Worm (Caenorhabditis elegans) whole organism, L4 larva: ENCODE measurements around the gene irld-8.
A peak's percentile ranks its signal among the peaks of the same experiment; 100 is the strongest.

Source experiments
- D1046.2 ChIP-seq: fragments of 200-800 bp; sonication (Bioruptor generic); IDR thresholded peaks from 2 replicates; pipeline ENCODE4 v1.3.6; 2022; ENCODE audit warnings: missing genetic modification characterization, missing compliant biosample characterization
- F10B5.3 ChIP-seq: sonication (generic microtip); optimal IDR thresholded peaks from 2 replicates; lab custom pipeline; 2016; ENCODE audit warnings: mild to moderate bottlenecking, missing genetic modification characterization, missing compliant biosample characterization
- F37D6.2 ChIP-seq: sonication (generic microtip); optimal IDR thresholded peaks from 2 replicates; lab custom pipeline; 2016; ENCODE audit warnings: mild to moderate bottlenecking, missing genetic modification characterization, missing compliant biosample characterization
- T20F7.1 ChIP-seq: fragments of 200-800 bp; sonication (Bioruptor generic); optimal IDR thresholded peaks from 2 replicates; lab custom pipeline; 2018; ENCODE audit warnings: mild to moderate bottlenecking, missing genetic modification characterization, missing compliant biosample characterization
- T26A8.4 ChIP-seq: fragments of 200-800 bp; sonication (Bioruptor generic); IDR thresholded peaks from 2 replicates; pipeline ENCODE4 v1.3.6; 2022; ENCODE audit warnings: missing genetic modification characterization, missing compliant biosample characterization
- Y75B8A.6 ChIP-seq: fragments of 200-800 bp; sonication (Bioruptor generic); IDR thresholded peaks from 2 replicates; pipeline ENCODE4 v1.3.6; 2022; ENCODE audit warnings: missing genetic modification reagents, missing genetic modification characterization, missing compliant biosample characterization
- aha-1 ChIP-seq: fragments of 150-350 bp; peaks from one replicate; lab custom pipeline; 2014; ENCODE audit warnings: missing biosample characterization, missing genetic modification characterization
- aly-2 ChIP-seq: sonication (generic microtip); optimal IDR thresholded peaks from 2 replicates; lab custom pipeline; 2018; ENCODE audit warnings: missing biosample characterization, missing genetic modification characterization
- arid-1 ChIP-seq: fragments of 200-800 bp; sonication (Bioruptor generic); conservative IDR thresholded peaks from 2 replicates; pipeline ENCODE4 v1.3.6; 2022; ENCODE audit warnings: missing genetic modification reagents, missing genetic modification characterization, missing compliant biosample characterization
- attf-4 ChIP-seq: sonication (generic microtip); optimal IDR thresholded peaks from 3 replicates; lab custom pipeline; 2017; ENCODE audit warnings: missing biosample characterization, missing genetic modification characterization
- ceh-20 ChIP-seq: fragments of 200-800 bp; sonication (Bioruptor generic); IDR thresholded peaks from 2 replicates; pipeline ENCODE4 v1.3.6; 2022; ENCODE audit warnings: missing genetic modification reagents, missing genetic modification characterization, missing compliant biosample characterization
- ceh-62 ChIP-seq: sonication (generic microtip); optimal IDR thresholded peaks from 2 replicates; lab custom pipeline; 2017; ENCODE audit warnings: missing biosample characterization, missing genetic modification characterization
- ceh-82 ChIP-seq: sonication (generic microtip); optimal IDR thresholded peaks from 2 replicates; lab custom pipeline; 2017; ENCODE audit warnings: missing biosample characterization, missing genetic modification characterization
- ces-1 ChIP-seq: fragments of 150-350 bp; sonication (generic microtip); optimal IDR thresholded peaks from 4 replicates; lab custom pipeline; 2014; ENCODE audit warnings: missing biosample characterization, missing genetic modification reagents, missing genetic modification characterization
- daf-12 ChIP-seq: fragments of 150-350 bp; optimal IDR thresholded peaks from 2 replicates; lab custom pipeline; 2014; ENCODE audit warnings: missing biosample characterization, missing genetic modification reagents, missing genetic modification characterization
- daf-19 ChIP-seq: fragments of 200-800 bp; sonication (Bioruptor generic); conservative IDR thresholded peaks from 2 replicates; pipeline ENCODE4 v1.3.6; 2022; ENCODE audit warnings: missing genetic modification characterization, missing compliant biosample characterization
- dmd-6 ChIP-seq: fragments of 200-800 bp; sonication (Bioruptor generic); IDR thresholded peaks from 2 replicates; pipeline ENCODE4 v1.3.6; 2022; ENCODE audit warnings: missing genetic modification reagents, missing genetic modification characterization, missing compliant biosample characterization
- dmd-9 ChIP-seq: fragments of 200-800 bp; sonication (Bioruptor generic); IDR thresholded peaks from 2 replicates; pipeline ENCODE4 v1.3.6; 2022; ENCODE audit warnings: missing genetic modification reagents, missing genetic modification characterization, missing compliant biosample characterization
- dpl-1 ChIP-seq: fragments of 150-350 bp; optimal IDR thresholded peaks from 2 replicates; lab custom pipeline; 2014; ENCODE audit warnings: missing biosample characterization, missing genetic modification reagents, missing genetic modification characterization
- egl-43 ChIP-seq: fragments of 200-800 bp; sonication (Bioruptor generic); IDR thresholded peaks from 2 replicates; pipeline ENCODE4 v1.3.6; 2022; ENCODE audit warnings: missing genetic modification reagents, missing genetic modification characterization, missing compliant biosample characterization
- fos-1 ChIP-seq: fragments of 150-350 bp; optimal IDR thresholded peaks from 2 replicates; lab custom pipeline; 2014; ENCODE audit warnings: missing biosample characterization, missing genetic modification characterization
- hlh-11 ChIP-seq: fragments of 200-800 bp; sonication (Bioruptor generic); optimal IDR thresholded peaks from 2 replicates; lab custom pipeline; 2018; ENCODE audit warnings: mild to moderate bottlenecking, missing genetic modification characterization, missing compliant biosample characterization
- hlh-30 ChIP-seq: sonication (generic microtip); optimal IDR thresholded peaks from 2 replicates; lab custom pipeline; 2017; ENCODE audit warnings: antibody characterized with exemption, mild to moderate bottlenecking, missing genetic modification characterization, missing compliant biosample characterization; ENCODE audit not compliant: insufficient read depth
- lin-13 ChIP-seq: fragments of 150-350 bp; optimal IDR thresholded peaks from 2 replicates; lab custom pipeline; 2014; ENCODE audit warnings: missing biosample characterization, missing genetic modification reagents, missing genetic modification characterization
- lin-15B ChIP-seq: fragments of 150-350 bp; sonication (generic microtip); optimal IDR thresholded peaks from 3 replicates; lab custom pipeline; 2014; ENCODE audit warnings: missing biosample characterization, missing genetic modification characterization
- lin-29 ChIP-seq: fragments of 200-800 bp; sonication (Bioruptor generic); IDR thresholded peaks from 2 replicates; pipeline ENCODE4 v1.3.6; 2022; ENCODE audit warnings: missing genetic modification reagents, missing genetic modification characterization, missing compliant biosample characterization
- lsy-2 ChIP-seq, 2 experiments: fragments of 150-350 bp in 1 of 2; sonication (generic microtip) in 1 of 2; optimal IDR thresholded peaks; 2 replicates each; lab custom pipeline; 2014 to 2017; ENCODE audit warnings: missing biosample characterization in 2 of 2, missing genetic modification characterization in 2 of 2
- madf-9 ChIP-seq: fragments of 200-800 bp; sonication (Bioruptor generic); conservative IDR thresholded peaks from 2 replicates; pipeline ENCODE4 v1.3.6; 2022; ENCODE audit warnings: missing genetic modification reagents, missing genetic modification characterization, missing compliant biosample characterization
- mdl-1 ChIP-seq, 2 experiments: fragments of 150-350 bp in 1 of 2; sonication (generic microtip) in 1 of 2; optimal IDR thresholded peaks; 2 replicates each; lab custom pipeline; 2014 to 2017; ENCODE audit warnings: missing biosample characterization in 2 of 2, missing genetic modification characterization in 2 of 2
- mep-1 ChIP-seq: fragments of 150-350 bp; sonication (generic microtip); optimal IDR thresholded peaks from 3 replicates; lab custom pipeline; 2014; ENCODE audit warnings: missing biosample characterization, missing genetic modification characterization
- mes-2 ChIP-seq: sonication (generic microtip); optimal IDR thresholded peaks from 2 replicates; lab custom pipeline; 2016; ENCODE audit warnings: missing genotype, mild to moderate bottlenecking, missing genetic modification characterization, missing compliant biosample characterization; ENCODE audit not compliant: poor library complexity, severe bottlenecking
- mxl-2 ChIP-seq: fragments of 200-800 bp; sonication (Bioruptor generic); conservative IDR thresholded peaks from 2 replicates; pipeline ENCODE4 v1.3.6; 2022; ENCODE audit warnings: missing genetic modification reagents, missing genetic modification characterization, missing compliant biosample characterization
- nhr-10 ChIP-seq: fragments of 150-350 bp; optimal IDR thresholded peaks from 2 replicates; lab custom pipeline; 2014; ENCODE audit warnings: missing biosample characterization, missing genetic modification characterization
- nhr-102 ChIP-seq: sonication (generic microtip); optimal IDR thresholded peaks from 2 replicates; lab custom pipeline; 2016; ENCODE audit warnings: mild to moderate bottlenecking, missing genetic modification characterization, moderate library complexity, missing compliant biosample characterization
- nhr-111 ChIP-seq: fragments of 200-800 bp; sonication (Bioruptor generic); optimal IDR thresholded peaks from 2 replicates; lab custom pipeline; 2018; ENCODE audit warnings: mild to moderate bottlenecking, missing genetic modification characterization, missing compliant biosample characterization
- nhr-28 ChIP-seq: fragments of 150-350 bp; optimal IDR thresholded peaks from 2 replicates; lab custom pipeline; 2014; ENCODE audit warnings: missing biosample characterization, missing genetic modification characterization
- nhr-48 ChIP-seq: sonication (generic microtip); optimal IDR thresholded peaks from 2 replicates; lab custom pipeline; 2016; ENCODE audit warnings: mild to moderate bottlenecking, missing genetic modification characterization, missing compliant biosample characterization
- nhr-77 ChIP-seq: fragments of 150-350 bp; optimal IDR thresholded peaks from 2 replicates; lab custom pipeline; 2014; ENCODE audit warnings: missing biosample characterization, missing genetic modification characterization
- pqm-1 ChIP-seq: sonication (generic microtip); optimal IDR thresholded peaks from 2 replicates; lab custom pipeline; 2017; ENCODE audit warnings: missing biosample characterization, missing genetic modification characterization
- sdz-12 ChIP-seq: fragments of 200-800 bp; sonication (Bioruptor generic); optimal IDR thresholded peaks from 2 replicates; lab custom pipeline; 2018; ENCODE audit warnings: mild to moderate bottlenecking, missing genetic modification characterization, missing compliant biosample characterization
- set-16 ChIP-seq: fragments of 200-800 bp; sonication (Bioruptor generic); IDR thresholded peaks from 2 replicates; pipeline ENCODE4 v1.3.6; 2022; ENCODE audit warnings: missing genetic modification reagents, missing genetic modification characterization, missing compliant biosample characterization
- snpc-4 ChIP-seq: fragments of 150-350 bp; optimal IDR thresholded peaks from 2 replicates; lab custom pipeline; 2014; ENCODE audit warnings: missing biosample characterization, missing genetic modification characterization
- spr-3 ChIP-seq: fragments of 200-800 bp; sonication (Bioruptor generic); optimal IDR thresholded peaks from 2 replicates; lab custom pipeline; 2018; ENCODE audit warnings: mild to moderate bottlenecking, missing genetic modification characterization, missing compliant biosample characterization
- unc-62 ChIP-seq, 3 experiments: fragments of 150-350 bp in 1 of 3; sonication (generic microtip); optimal IDR thresholded peaks in 2 of 3; peaks in 1 of 3; 1 replicate in 1 of 3; 2 replicates in 2 of 3; lab custom pipeline; 2014 to 2017; ENCODE audit warnings: missing biosample characterization in 3 of 3, missing genetic modification characterization in 3 of 3, missing genetic modification reagents in 3 of 3, missing genotype in 1 of 3
- vab-7 ChIP-seq: fragments of 200-800 bp; sonication (Bioruptor generic); IDR thresholded peaks from 2 replicates; pipeline ENCODE4 v1.3.6; 2022; ENCODE audit warnings: missing genetic modification reagents, missing genetic modification characterization, missing compliant biosample characterization
- zag-1 ChIP-seq: fragments of 150-350 bp; optimal IDR thresholded peaks from 2 replicates; lab custom pipeline; 2014; ENCODE audit warnings: missing biosample characterization, missing genetic modification characterization
- zfp-2 ChIP-seq: sonication (generic microtip); optimal IDR thresholded peaks from 2 replicates; lab custom pipeline; 2016; ENCODE audit warnings: mild to moderate bottlenecking, missing genetic modification characterization, missing compliant biosample characterization
- zip-11 ChIP-seq: fragments of 200-800 bp; sonication (Bioruptor generic); IDR thresholded peaks from 2 replicates; pipeline ENCODE4 v1.3.6; 2022; ENCODE audit warnings: missing genetic modification characterization, missing compliant biosample characterization
- zip-2 ChIP-seq: fragments of 150-350 bp; optimal IDR thresholded peaks from 2 replicates; lab custom pipeline; 2014; ENCODE audit warnings: missing biosample characterization, missing genetic modification characterization
- ztf-7 ChIP-seq: fragments of 150-350 bp; optimal IDR thresholded peaks from 2 replicates; lab custom pipeline; 2014; ENCODE audit warnings: missing biosample characterization, missing genetic modification characterization

irld-8 gene

DNA sequence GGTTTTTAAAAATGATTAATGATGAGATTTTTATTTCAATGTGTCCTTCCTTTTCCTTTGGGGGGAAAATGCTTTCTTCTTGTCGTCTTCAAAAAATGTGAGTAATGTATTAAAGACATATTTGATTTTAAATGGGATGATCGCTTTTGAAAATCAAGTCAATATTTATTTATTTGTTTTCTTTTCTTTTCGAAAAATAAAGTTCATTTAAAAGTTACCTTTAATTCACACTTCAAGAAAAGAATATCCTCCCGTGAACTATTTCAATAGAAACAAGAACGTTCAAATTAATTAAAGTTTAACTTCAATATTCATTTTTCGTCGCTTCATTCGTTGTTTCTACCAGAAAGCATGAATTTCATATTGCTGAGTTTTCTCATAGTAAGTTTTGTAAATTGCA is at the start of gene irld-8:
TSS of gene irld-8 (plus strand) at position 301 of the 400 bp plus-strand sequence.
- no peak for TF ChIP-seq sdz-12 (GFP tag; lab: Kevin White, UChicago)
- peak; percentile 79 for TF ChIP-seq aha-1 (tag; lab: Kevin White, UChicago)

DNA sequence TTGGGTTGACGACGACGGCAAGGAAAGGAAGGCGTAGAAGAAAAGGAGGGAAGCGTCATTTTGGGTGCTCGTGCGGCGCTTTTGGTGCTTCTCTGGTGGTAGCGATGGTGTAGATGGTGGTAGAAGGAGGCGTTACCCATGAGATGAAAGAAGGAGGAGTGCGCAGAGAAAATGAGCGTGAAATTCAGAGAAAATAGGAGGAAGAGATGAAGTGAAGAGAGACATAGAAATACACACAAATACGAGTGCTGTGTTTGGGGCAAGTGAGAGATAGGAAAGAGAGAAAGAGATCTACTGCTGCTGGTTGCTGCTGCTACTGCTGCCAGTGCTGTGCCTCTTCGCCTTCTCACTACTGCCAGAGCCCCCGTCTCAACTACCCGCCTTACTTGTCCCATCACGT is 49.0 kb upstream of the irld-8 start:
- TF ChIP-seq zip-11 (GFP tag; lab: Robert Waterston, UW) (no peak), attf-4 (tag; lab: Kevin White, UChicago) (no peak), spr-3 (GFP tag; lab: Kevin White, UChicago) (no peak), ceh-20 (GFP tag; lab: Robert Waterston, UW) (no peak), hlh-11 (no peak), mxl-2 (no peak), aly-2 (tag; lab: Kevin White, UChicago) (no peak), lin-29 (GFP tag; lab: Robert Waterston, UW) (no peak), lsy-2 (tag; optimal IDR thresholded peaks at IDR 0.05; lab: Kevin White, UChicago) (peak in 1 of 2 experiments; percentile 29), Y75B8A.6 (GFP tag; lab: Robert Waterston, UW) (no peak), egl-43 (peak; percentile 58; the same call in 1 of the 2 replicates), nhr-77 (tag; lab: Kevin White, UChicago) (no peak), set-16 (GFP tag; lab: Robert Waterston, UW) (peak; percentile 36; the same call in 1 of the 2 replicates), nhr-10 (tag; lab: Kevin White, UChicago) (no peak), mdl-1 (tag; optimal IDR thresholded peaks at IDR 0.05; lab: Kevin White, UChicago) (peak in 1 of 2 experiments; percentile 45), ztf-7 (tag; lab: Kevin White, UChicago) (no peak), T20F7.1 (GFP tag; lab: Kevin White, UChicago) (no peak), nhr-48 (no peak), nhr-111 (GFP tag; lab: Kevin White, UChicago) (no peak), dmd-6 (GFP tag; lab: Robert Waterston, UW) (no peak), ceh-82 (tag; lab: Kevin White, UChicago) (no peak), D1046.2 (GFP tag; lab: Robert Waterston, UW) (no peak), dpl-1 (no peak), daf-12 (tag; lab: Kevin White, UChicago) (no peak), madf-9 (GFP tag; lab: Robert Waterston, UW) (no peak), arid-1 (GFP tag; lab: Robert Waterston, UW) (no peak), sdz-12 (GFP tag; lab: Kevin White, UChicago) (no peak), ces-1 (no peak), F37D6.2 (tag; lab: Kevin White, UChicago) (no peak), nhr-28 (tag; lab: Kevin White, UChicago) (no peak), zag-1 (tag; lab: Kevin White, UChicago) (no peak), dmd-9 (GFP tag; lab: Robert Waterston, UW) (no peak), nhr-102 (no peak), fos-1 (no peak), pqm-1 (tag; lab: Kevin White, UChicago) (no peak), mes-2 (tag; lab: Kevin White, UChicago) (peak; percentile 24), vab-7 (GFP tag; lab: Robert Waterston, UW) (no peak), lin-13 (GFP tag; lab: Kevin White, UChicago) (no peak), T26A8.4 (no peak), lin-15B (tag; lab: Kevin White, UChicago) (no peak), mep-1 (tag; lab: Kevin White, UChicago) (peak; percentile 5), snpc-4 (tag; lab: Kevin White, UChicago) (no peak), ceh-62 (no peak), zfp-2 (tag; lab: Kevin White, UChicago) (no peak), daf-19 (GFP tag; lab: Robert Waterston, UW) (no peak), F10B5.3 (no peak), unc-62 (GFP tag; optimal IDR thresholded peaks at IDR 0.05 in 1 of 2; lab: Kevin White, UChicago) (peak in 1 of 2 experiments; percentile 99), unc-62 (tag; optimal IDR thresholded peaks at IDR 0.05; lab: Kevin White, UChicago) (no peak), zip-2 (tag; lab: Kevin White, UChicago) (no peak), hlh-30 (peak; percentile 39)
